ENCODE assay signal across 1 fruit fly cellular context in genomic region chr3L:15634368-15635075, dm6.
TF ChIP-seq lines count a peak whose summit lies in the region.

No protein-coding gene starts in this region.

TF ChIP-seq in whole organism, embryonic, 481 proteins besides CTCF, POLR2A, EP300 and RAD21 (continued from another document):
- TF ChIP-seq ttk (GFP tag; IDR thresholded peaks at IDR 0.05; lab: Robert Waterston, UW) (no peak), CG8281 (tag; optimal IDR thresholded peaks at IDR 0.05; lab: Kevin White, UChicago) (peak; percentile 99), gem (tag; optimal IDR thresholded peaks at IDR 0.05; lab: Kevin White, UChicago) (peak; percentile 50), CG18599 (GFP tag; optimal IDR thresholded peaks at IDR 0.05; lab: Kevin White, UChicago) (peak; percentile 4), B-H2 (GFP tag; optimal IDR thresholded peaks at IDR 0.05; lab: Kevin White, UChicago) (no peak), p53 (GFP tag; optimal IDR thresholded peaks at IDR 0.05; lab: Kevin White, UChicago) (no peak), Dad (GFP tag; optimal IDR thresholded peaks at IDR 0.05; lab: Kevin White, UChicago) (no peak), CG12071 (GFP tag; optimal IDR thresholded peaks at IDR 0.05; lab: Kevin White, UChicago) (no peak), CG34376 (GFP tag; optimal IDR thresholded peaks at IDR 0.05; lab: Kevin White, UChicago) (peak; percentile 31), CG8924 (tag; optimal IDR thresholded peaks at IDR 0.05; lab: Kevin White, UChicago) (peak; percentile 11), Med (GFP tag; lab: Kevin White, UChicago) (peak; percentile 17), otp (GFP tag; IDR thresholded peaks at IDR 0.05; lab: Robert Waterston, UW) (no peak), sob (GFP tag; IDR thresholded peaks at IDR 0.05; lab: Robert Waterston, UW) (no peak), CG10431 (GFP tag; optimal IDR thresholded peaks at IDR 0.05; lab: Kevin White, UChicago) (no peak), CG14441 (GFP tag; IDR thresholded peaks at IDR 0.05; lab: Robert Waterston, UW) (no peak), sima (GFP tag; optimal IDR thresholded peaks at IDR 0.05; lab: Kevin White, UChicago) (no peak), grau (tag; optimal IDR thresholded peaks at IDR 0.05; lab: Kevin White, UChicago) (peak; percentile 34), cg (GFP tag; optimal IDR thresholded peaks at IDR 0.05; lab: Kevin White, UChicago) (no peak), CG13894 (tag; optimal IDR thresholded peaks at IDR 0.05; lab: Kevin White, UChicago) (peak; percentile 32), CG11504 (tag; optimal IDR thresholded peaks at IDR 0.05; lab: Kevin White, UChicago) (peak; percentile 46), CG6854 (GFP tag; optimal IDR thresholded peaks at IDR 0.05; lab: Kevin White, UChicago) (no peak)
